Worm (Caenorhabditis elegans) whole organism, early embryonic: ENCODE data around the gene cha-1.

ENCODE experiments used
- B0310.2 ChIP-seq: sonication (generic microtip); optimal IDR thresholded peaks from 2 replicates; lab custom pipeline; 2016; ENCODE audit warnings: mild to moderate bottlenecking, missing genetic modification characterization, missing compliant biosample characterization
- F13C5.2 ChIP-seq: sonication (generic microtip); optimal IDR thresholded peaks from 2 replicates; lab custom pipeline; 2017; ENCODE audit warnings: mild to moderate bottlenecking, missing genetic modification characterization, inconsistent platforms, missing compliant biosample characterization
- aly-1 ChIP-seq: sonication (generic microtip); optimal IDR thresholded peaks from 2 replicates; lab custom pipeline; 2016; ENCODE audit warnings: missing genetic modification characterization, missing compliant biosample characterization
- ama-1 ChIP-seq: fragments of 150-350 bp; optimal IDR thresholded peaks from 2 replicates; lab custom pipeline; 2014
- ceh-13 ChIP-seq: fragments of 200-800 bp; sonication (Bioruptor generic); optimal IDR thresholded peaks from 2 replicates; lab custom pipeline; 2018; ENCODE audit warnings: mild to moderate bottlenecking, missing genetic modification characterization, missing compliant biosample characterization
- ceh-36 ChIP-seq: sonication (generic microtip); optimal IDR thresholded peaks from 2 replicates; lab custom pipeline; 2016; ENCODE audit warnings: missing genetic modification characterization, inconsistent platforms, missing compliant biosample characterization
- ets-7 ChIP-seq: sonication (generic microtip); optimal IDR thresholded peaks from 2 replicates; lab custom pipeline; 2016; ENCODE audit warnings: missing genotype, missing genetic modification characterization, missing compliant biosample characterization
- flt-1 ChIP-seq: fragments of 200-800 bp; sonication (Bioruptor generic); IDR thresholded peaks from 2 replicates; pipeline ENCODE4 v1.3.6; 2022; ENCODE audit warnings: missing genetic modification characterization, missing compliant biosample characterization
- hmbx-1 ChIP-seq: sonication (generic microtip); optimal IDR thresholded peaks from 2 replicates; lab custom pipeline; 2016; ENCODE audit warnings: mild to moderate bottlenecking, missing genetic modification characterization, missing compliant biosample characterization
- hmg-4 ChIP-seq: fragments of 200-800 bp; sonication (Bioruptor generic); optimal IDR thresholded peaks from 2 replicates; lab custom pipeline; 2018; ENCODE audit warnings: mild to moderate bottlenecking, missing genetic modification characterization, missing compliant biosample characterization
- hnd-1 ChIP-seq: sonication (generic microtip); optimal IDR thresholded peaks from 2 replicates; lab custom pipeline; 2016; ENCODE audit warnings: missing genetic modification characterization, missing compliant biosample characterization
- pes-1 ChIP-seq: fragments of 200-800 bp; sonication (Bioruptor generic); IDR thresholded peaks from 2 replicates; pipeline ENCODE4 v1.3.6; 2022; ENCODE audit warnings: missing genetic modification reagents, missing genetic modification characterization, missing compliant biosample characterization
- scrt-1 ChIP-seq: fragments of 200-800 bp; sonication (Bioruptor generic); IDR thresholded peaks from 2 replicates; pipeline ENCODE4 v1.3.6; 2022; ENCODE audit warnings: missing genetic modification characterization, missing compliant biosample characterization
- sea-1 ChIP-seq: fragments of 200-800 bp; sonication (Bioruptor generic); conservative IDR thresholded peaks from 2 replicates; pipeline ENCODE4 v1.3.6; 2022; ENCODE audit warnings: missing genetic modification characterization, missing compliant biosample characterization
- tbx-11 ChIP-seq: fragments of 200-800 bp; sonication (Bioruptor generic); IDR thresholded peaks from 2 replicates; pipeline ENCODE4 v1.3.6; 2022; ENCODE audit warnings: missing genetic modification characterization, missing compliant biosample characterization
- tbx-37 ChIP-seq: fragments of 200-800 bp; sonication (Bioruptor generic); conservative IDR thresholded peaks from 2 replicates; pipeline ENCODE4 v1.3.6; 2022; ENCODE audit warnings: missing genetic modification reagents, missing genetic modification characterization, missing compliant biosample characterization
- tra-4 ChIP-seq: sonication (generic microtip); optimal IDR thresholded peaks from 2 replicates; lab custom pipeline; 2017; ENCODE audit warnings: missing genetic modification characterization, missing compliant biosample characterization

The cha-1 gene

ce11 chrIV:3633254-3633653 lies 8.8 kb upstream of the cha-1 start, which contains the start of gene ZC416.2:
Gene ZC416.2 (plus strand): TSS chrIV:3633619.
- TF ChIP-seq hmg-4 (GFP tag; lab: Kevin White, UChicago) (no peak), F13C5.2 (tag; lab: Kevin White, UChicago) (no peak), ceh-13 (GFP tag; lab: Kevin White, UChicago) (no peak), hmbx-1 (tag; lab: Kevin White, UChicago) (no peak), sea-1 (GFP tag; lab: Robert Waterston, UW) (no peak), tbx-37 (GFP tag; lab: Robert Waterston, UW) (no peak), scrt-1 (no peak), flt-1 (GFP tag; lab: Robert Waterston, UW) (no peak), B0310.2 (tag; lab: Kevin White, UChicago) (no peak), ama-1 (lab: Kevin White, UChicago) (no peak), ceh-36 (tag; lab: Kevin White, UChicago) (no peak), tra-4 (no peak), pes-1 (GFP tag; lab: Robert Waterston, UW) (no peak), hnd-1 (tag; lab: Kevin White, UChicago) (no peak)

ce11 chrIV:3632475-3632874 lies 8.0 kb upstream of the cha-1 start:
- TF ChIP-seq sea-1 (GFP tag; lab: Robert Waterston, UW) (no peak), flt-1 (GFP tag; lab: Robert Waterston, UW) (no peak), hmbx-1 (tag; lab: Kevin White, UChicago) (no peak), scrt-1 (no peak), hnd-1 (tag; lab: Kevin White, UChicago) (no peak), ets-7 (no peak), ama-1 (lab: Kevin White, UChicago) (no peak), ceh-13 (GFP tag; lab: Kevin White, UChicago) (no peak), tbx-37 (GFP tag; lab: Robert Waterston, UW) (no peak), tra-4 (no peak), pes-1 (GFP tag; lab: Robert Waterston, UW) (no peak)

- TF ChIP-seq scrt-1 (no peak), F13C5.2 (tag; lab: Kevin White, UChicago) (no peak), tbx-37 (GFP tag; lab: Robert Waterston, UW) (no peak), pes-1 (GFP tag; lab: Robert Waterston, UW) (no peak), tbx-11 (GFP tag; lab: Robert Waterston, UW) (no peak), ceh-13 (GFP tag; lab: Kevin White, UChicago) (no peak), flt-1 (GFP tag; lab: Robert Waterston, UW) (no peak), tra-4 (no peak), ama-1 (lab: Kevin White, UChicago) (no peak), hmg-4 (GFP tag; lab: Kevin White, UChicago) (no peak), ets-7 (no peak), hmbx-1 (tag; lab: Kevin White, UChicago) (no peak), hnd-1 (tag; lab: Kevin White, UChicago) (no peak), aly-1 (tag; lab: Kevin White, UChicago) (no peak)
Observed at ce11 chrIV:3628896-3629641, 4.6 kb upstream of the cha-1 start.

ce11 chrIV:3626447-3626846 lies 1.9 kb upstream of the cha-1 start:
- TF ChIP-seq tbx-37 (GFP tag; lab: Robert Waterston, UW), result no peak

ce11 chrIV:3621805-3622355 lies 2.6 kb downstream of the cha-1 start:
- TF ChIP-seq hmbx-1 (tag; lab: Kevin White, UChicago) (no peak), ceh-13 (GFP tag; lab: Kevin White, UChicago) (no peak), pes-1 (GFP tag; lab: Robert Waterston, UW) (no peak), tra-4 (no peak), ama-1 (lab: Kevin White, UChicago) (no peak), ceh-36 (tag; lab: Kevin White, UChicago) (no peak), sea-1 (GFP tag; lab: Robert Waterston, UW) (no peak)

- TF ChIP-seq flt-1 (GFP tag; lab: Robert Waterston, UW) (no peak), tra-4 (no peak), tbx-11 (GFP tag; lab: Robert Waterston, UW) (no peak), scrt-1 (no peak)
Observed at ce11 chrIV:3618719-3619118, 5.8 kb downstream of the cha-1 start.

ce11 chrIV:3613022-3613605 lies 11.4 kb downstream of the cha-1 start, which contains the start of gene ltah-1.2:
Gene ltah-1.2 (minus strand): TSS chrIV:3613072.
- TF ChIP-seq B0310.2 (tag; lab: Kevin White, UChicago) (no peak), tbx-37 (GFP tag; lab: Robert Waterston, UW) (no peak), hmbx-1 (tag; lab: Kevin White, UChicago) (no peak), sea-1 (GFP tag; lab: Robert Waterston, UW) (no peak), flt-1 (GFP tag; lab: Robert Waterston, UW) (no peak), scrt-1 (no peak)

ce11 chrIV:3611845-3612244 lies 12.7 kb downstream of the cha-1 start:
- TF ChIP-seq tbx-11 (GFP tag; lab: Robert Waterston, UW) (no peak), tbx-37 (GFP tag; lab: Robert Waterston, UW) (no peak), flt-1 (GFP tag; lab: Robert Waterston, UW) (no peak), aly-1 (tag; lab: Kevin White, UChicago) (no peak), tra-4 (no peak), ama-1 (lab: Kevin White, UChicago) (no peak), pes-1 (GFP tag; lab: Robert Waterston, UW) (no peak), scrt-1 (no peak), hmg-4 (GFP tag; lab: Kevin White, UChicago) (no peak), F13C5.2 (tag; lab: Kevin White, UChicago) (no peak), hnd-1 (tag; lab: Kevin White, UChicago) (no peak), ceh-13 (GFP tag; lab: Kevin White, UChicago) (no peak), B0310.2 (tag; lab: Kevin White, UChicago) (no peak), hmbx-1 (tag; lab: Kevin White, UChicago) (no peak), ets-7 (no peak), ceh-36 (tag; lab: Kevin White, UChicago) (no peak), sea-1 (GFP tag; lab: Robert Waterston, UW) (no peak)
